Worm (Caenorhabditis elegans) whole organism, L3 larva: ENCODE results near the gene dyf-3.

Source experiments
- ama-1 ChIP-seq: fragments of 150-350 bp; optimal IDR thresholded peaks from 2 replicates; lab custom pipeline; 2018
- ceh-16 ChIP-seq: sonication (generic microtip); optimal IDR thresholded peaks from 2 replicates; lab custom pipeline; 2017; ENCODE audit warnings: missing biosample characterization, missing genetic modification characterization
- ceh-82 ChIP-seq: fragments of 150-350 bp; optimal IDR thresholded peaks from 2 replicates; lab custom pipeline; 2014; ENCODE audit warnings: missing biosample characterization, missing genetic modification characterization
- ceh-9 ChIP-seq: sonication (generic microtip); optimal IDR thresholded peaks from 2 replicates; lab custom pipeline; 2018; ENCODE audit warnings: missing biosample characterization, missing genetic modification characterization
- elt-3 ChIP-seq, 3 experiments: fragments of 150-350 bp in 1 of 3; sonication (generic microtip) in 2 of 3; optimal IDR thresholded peaks; 2 replicates in 2 of 3; 4 replicates in 1 of 3; lab custom pipeline; 2014 to 2017; ENCODE audit warnings: missing biosample characterization in 3 of 3, missing genetic modification characterization in 3 of 3
- fkh-10 ChIP-seq: sonication (generic microtip); optimal IDR thresholded peaks from 2 replicates; lab custom pipeline; 2017; ENCODE audit warnings: missing biosample characterization, missing genetic modification reagents, missing genetic modification characterization
- lin-15B ChIP-seq: fragments of 150-350 bp; optimal IDR thresholded peaks from 2 replicates; lab custom pipeline; 2014; ENCODE audit warnings: missing biosample characterization, missing genetic modification characterization
- lin-39 ChIP-seq: fragments of 150-350 bp; optimal IDR thresholded peaks from 2 replicates; lab custom pipeline; 2018; ENCODE audit warnings: missing biosample characterization, missing genetic modification reagents, missing genetic modification characterization
- nfya-1 ChIP-seq: sonication (generic microtip); optimal IDR thresholded peaks from 2 replicates; lab custom pipeline; 2017; ENCODE audit warnings: missing genetic modification characterization, mild to moderate bottlenecking, missing compliant biosample characterization, antibody characterized with exemption, moderate library complexity; ENCODE audit not compliant: insufficient read depth
- nhr-237 ChIP-seq: fragments of 150-350 bp; optimal IDR thresholded peaks from 2 replicates; lab custom pipeline; 2014; ENCODE audit warnings: missing biosample characterization, missing genetic modification characterization
- pha-4 ChIP-seq: fragments of 150-350 bp; optimal IDR thresholded peaks from 2 replicates; lab custom pipeline; 2014; ENCODE audit warnings: missing biosample characterization, missing genetic modification reagents, missing genetic modification characterization
- snpc-4 ChIP-seq: fragments of 150-350 bp; optimal IDR thresholded peaks from 2 replicates; lab custom pipeline; 2014; ENCODE audit warnings: missing biosample characterization, missing genetic modification characterization
- ztf-11 ChIP-seq: fragments of 150-350 bp; optimal IDR thresholded peaks from 2 replicates; lab custom pipeline; 2014; ENCODE audit warnings: missing biosample characterization, missing genetic modification characterization

DNA sequence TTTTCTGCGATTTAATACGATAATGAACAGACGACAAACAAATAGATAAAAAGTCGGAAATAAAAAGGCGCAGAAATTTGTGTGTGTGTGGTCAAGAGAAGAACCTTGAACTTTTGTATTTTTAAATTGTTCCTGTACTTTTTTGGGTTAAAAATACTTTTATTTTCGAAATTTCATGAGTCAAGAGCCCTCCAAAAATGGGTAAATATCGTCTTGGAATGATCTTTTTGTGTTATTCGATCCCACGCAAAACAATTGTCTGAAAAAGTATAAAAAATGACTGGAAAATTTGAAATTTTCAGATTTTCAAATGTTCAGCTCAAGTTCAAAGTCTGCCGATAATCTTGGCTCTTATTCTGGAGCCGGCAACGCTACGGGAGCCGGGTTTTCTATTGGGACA lies 3.5 kb downstream of the dyf-3 start, which contains the start of gene C04C3.14:
- TF ChIP-seq elt-3 (tag; optimal IDR thresholded peaks at IDR 0.05; lab: Kevin White, UChicago) (no peak), ama-1 (lab: Kevin White, UChicago) (no peak), lin-39 (tag; lab: Kevin White, UChicago) (no peak), ceh-9 (tag; lab: Kevin White, UChicago) (no peak), pha-4 (no peak), nhr-237 (no peak), snpc-4 (no peak), ceh-16 (no peak), ceh-82 (no peak), lin-15B (tag; lab: Kevin White, UChicago) (no peak), fkh-10 (no peak), nfya-1 (tag; lab: Kevin White, UChicago) (no peak), ztf-11 (tag; lab: Kevin White, UChicago) (no peak)
